Worm (Caenorhabditis elegans) whole organism, midembryonic: ENCODE results near the gene act-5.

ENCODE experiments used
- T22C8.4 ChIP-seq: fragments of 200-800 bp; sonication (Bioruptor generic); IDR thresholded peaks from 2 replicates; pipeline ENCODE4 v1.3.6; 2022; ENCODE audit warnings: missing genetic modification characterization, missing compliant biosample characterization
- cog-1 ChIP-seq: sonication (generic microtip); optimal IDR thresholded peaks from 2 replicates; lab custom pipeline; 2016; ENCODE audit warnings: missing genetic modification characterization, missing compliant biosample characterization
- flt-1 ChIP-seq: fragments of 200-800 bp; sonication (Bioruptor generic); IDR thresholded peaks from 2 replicates; pipeline ENCODE4 v1.3.6; 2022; ENCODE audit warnings: missing genetic modification characterization, missing compliant biosample characterization
- klf-2 ChIP-seq: fragments of 200-800 bp; sonication (Bioruptor generic); conservative IDR thresholded peaks from 2 replicates; pipeline ENCODE4 v1.3.6; 2022; ENCODE audit warnings: missing genetic modification reagents, missing genetic modification characterization, missing compliant biosample characterization
- med-1 ChIP-seq: sonication (generic microtip); optimal IDR thresholded peaks from 2 replicates; lab custom pipeline; 2017; ENCODE audit warnings: missing genetic modification characterization, mild to moderate bottlenecking, missing compliant biosample characterization, antibody characterized with exemption, missing genetic modification reagents; ENCODE audit not compliant: insufficient read depth
- ref-1 ChIP-seq: fragments of 200-800 bp; sonication (Bioruptor generic); conservative IDR thresholded peaks from 2 replicates; pipeline ENCODE4 v1.3.6; 2022; ENCODE audit warnings: missing genetic modification reagents, missing genetic modification characterization, missing compliant biosample characterization
- ztf-23 ChIP-seq: fragments of 200-800 bp; sonication (Bioruptor generic); IDR thresholded peaks from 2 replicates; pipeline ENCODE4 v1.3.6; 2022; ENCODE audit warnings: missing genetic modification reagents, missing genetic modification characterization, missing compliant biosample characterization
- ztf-29 ChIP-seq: fragments of 200-800 bp; sonication (Bioruptor generic); IDR thresholded peaks from 2 replicates; pipeline ENCODE4 v1.3.6; 2022; ENCODE audit warnings: missing genetic modification reagents, missing genetic modification characterization, missing compliant biosample characterization

ce11 chrIII:13642227-13642626 is 36.4 kb upstream of the act-5 start, which contains the start of gene T12D8.10:
- TF ChIP-seq ztf-23 (GFP tag; lab: Robert Waterston, UW) = no peak
- TF ChIP-seq cog-1 (tag; lab: Kevin White, UChicago) = no peak
- TF ChIP-seq flt-1 = no peak
- no peak for TF ChIP-seq med-1 (GFP tag; lab: Kevin White, UChicago)
- no peak for TF ChIP-seq klf-2 (GFP tag; lab: Robert Waterston, UW)
- TF ChIP-seq T22C8.4 = no peak
- no peak for TF ChIP-seq ztf-29 (GFP tag; lab: Robert Waterston, UW)
- no peak for TF ChIP-seq ref-1 (GFP tag; lab: Robert Waterston, UW)
